Worm (Caenorhabditis elegans) whole organism, L4/young adult: ENCODE results near the gene dnj-10.

Experiments used
- W03F9.2 ChIP-seq: fragments of 150-350 bp; optimal IDR thresholded peaks from 2 replicates; lab custom pipeline; 2014; ENCODE audit warnings: missing biosample characterization, missing genetic modification characterization
- dao-5 ChIP-seq: sonication (generic microtip); optimal IDR thresholded peaks from 2 replicates; lab custom pipeline; 2016; ENCODE audit warnings: missing genotype, missing genetic modification characterization, moderate library complexity, missing compliant biosample characterization
- him-1 ChIP-seq: sonication (generic microtip); optimal IDR thresholded peaks from 2 replicates; lab custom pipeline; 2016; ENCODE audit warnings: missing genotype, missing genetic modification reagents, missing genetic modification characterization, missing compliant biosample characterization

- no peak for TF ChIP-seq dao-5 (tag; lab: Kevin White, UChicago)
- no peak for TF ChIP-seq W03F9.2 (tag; lab: Kevin White, UChicago)
- no peak for TF ChIP-seq him-1 (tag; lab: Kevin White, UChicago)
Observed at ce11 chrIII:8653875-8654386, 23.0 kb downstream of the dnj-10 start, which contains the start of gene F22B7.9.
